Worm (Caenorhabditis elegans) whole organism, L4/young adult: ENCODE results near the gene ZK666.4.

Experiments
- W03F9.2 ChIP-seq: fragments of 150-350 bp; optimal IDR thresholded peaks from 2 replicates; lab custom pipeline; 2014; ENCODE audit warnings: missing biosample characterization, missing genetic modification characterization
- dao-5 ChIP-seq: sonication (generic microtip); optimal IDR thresholded peaks from 2 replicates; lab custom pipeline; 2016; ENCODE audit warnings: missing genotype, missing genetic modification characterization, moderate library complexity, missing compliant biosample characterization
- him-1 ChIP-seq: sonication (generic microtip); optimal IDR thresholded peaks from 2 replicates; lab custom pipeline; 2016; ENCODE audit warnings: missing genotype, missing genetic modification reagents, missing genetic modification characterization, missing compliant biosample characterization

DNA sequence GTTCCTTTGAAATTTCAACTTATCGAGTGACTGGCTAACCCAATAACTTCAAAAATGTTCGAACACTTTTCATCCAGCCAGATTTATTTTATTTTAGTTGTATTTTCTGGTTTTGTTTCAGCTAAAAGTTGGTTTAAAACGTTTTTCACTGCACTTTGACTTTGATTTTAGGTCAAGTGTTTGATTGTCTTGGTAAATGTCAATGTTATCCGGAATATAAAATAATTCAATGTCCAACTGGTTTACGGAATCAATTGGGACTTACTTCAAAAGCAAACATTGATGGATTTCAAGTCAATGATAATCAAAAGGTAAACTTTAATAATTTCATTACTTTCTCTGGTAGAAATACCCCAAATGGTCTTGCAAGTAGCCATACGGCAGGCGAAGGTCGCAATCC, 6.8 kb downstream of the ZK666.4 start:
- no peak for TF ChIP-seq him-1 (tag; lab: Kevin White, UChicago)
- TF ChIP-seq dao-5 (tag; lab: Kevin White, UChicago), result no peak
- no peak for TF ChIP-seq W03F9.2 (tag; lab: Kevin White, UChicago)
